Worm (Caenorhabditis elegans): Measurements from ENCODE around the gene unc-41.

ce11 chrV:9995791-9996190 lies 19.8 kb upstream of the unc-41 start, which contains the start of gene K08H10.6:
- TF ChIP-seq ceh-82 (tag; optimal IDR thresholded peaks at IDR 0.05): no peak
- no peak for TF ChIP-seq mdl-1 (tag; optimal IDR thresholded peaks at IDR 0.05)
- no peak for TF ChIP-seq nhr-11 (tag; optimal IDR thresholded peaks at IDR 0.05)
- no peak for TF ChIP-seq eor-1 (tag; optimal IDR thresholded peaks at IDR 0.05)
- no peak for TF ChIP-seq pqm-1 (tag; optimal IDR thresholded peaks at IDR 0.05)
